Worm (Caenorhabditis elegans) whole organism, mixed stage, embryonic: ENCODE measurements around the gene K10H10.4.

Source experiments
- nhr-12 ChIP-seq: fragments of 150-350 bp; optimal IDR thresholded peaks from 2 replicates; lab custom pipeline; 2014; ENCODE audit warnings: missing biosample characterization, missing genetic modification characterization
- ztf-11 ChIP-seq: fragments of 150-350 bp; optimal IDR thresholded peaks from 2 replicates; lab custom pipeline; 2014; ENCODE audit warnings: missing biosample characterization, missing genetic modification characterization

ce11 chrII:14528233-14528802 is 28.1 kb downstream of the K10H10.4 start, which contains the start of the genes F57C2.5 and spat-1:
- TF ChIP-seq nhr-12 = no peak
- TF ChIP-seq ztf-11 (tag; lab: Kevin White, UChicago) = no peak
